Worm (Caenorhabditis elegans): ENCODE results near the gene twk-17.
A peak's percentile ranks its signal among the peaks of the same experiment; 100 is the strongest.

Gene twk-17

ce11 chrX:7651219-7651958 lies 43.5 kb upstream of the twk-17 start (continued):
- peak; percentile 5 for TF ChIP-seq fkh-10 (GFP tag; optimal IDR thresholded peaks at IDR 0.05)
- peak; percentile 51 for TF ChIP-seq nfya-1 (tag; optimal IDR thresholded peaks at IDR 0.05)
- peak; percentile 24 for TF ChIP-seq lim-6 (tag; optimal IDR thresholded peaks at IDR 0.05)
- TF ChIP-seq hlh-13 (GFP tag; optimal IDR thresholded peaks at IDR 0.05), result no peak
- no peak for TF ChIP-seq ceh-9 (tag; optimal IDR thresholded peaks at IDR 0.05)
- no peak for TF ChIP-seq Y22D7AL.16 (tag; optimal IDR thresholded peaks at IDR 0.05)
- TF ChIP-seq ceh-48 (tag; optimal IDR thresholded peaks at IDR 0.05), result no peak
- no peak for TF ChIP-seq ceh-22 (tag; optimal IDR thresholded peaks at IDR 0.05)
- peak; percentile 0 for TF ChIP-seq unc-55 (GFP tag; optimal IDR thresholded peaks at IDR 0.05)
- TF ChIP-seq mec-3 (tag; optimal IDR thresholded peaks at IDR 0.05; ENCODE audit: borderline replicate concordance), result no peak
- peak; percentile 69 for TF ChIP-seq syd-9 (tag; optimal IDR thresholded peaks at IDR 0.05)
- no peak for TF ChIP-seq ets-4 (tag; optimal IDR thresholded peaks at IDR 0.05)
- TF ChIP-seq ztf-16 (tag; optimal IDR thresholded peaks at IDR 0.05), result no peak
- TF ChIP-seq pha-4 (tag; optimal IDR thresholded peaks at IDR 0.05), result no peak
- peak; percentile 38 for TF ChIP-seq ceh-18 (tag; optimal IDR thresholded peaks at IDR 0.05)
- TF ChIP-seq T23F11.4 (GFP tag; optimal IDR thresholded peaks at IDR 0.05), result no peak
- TF ChIP-seq hlh-6 (tag; optimal IDR thresholded peaks at IDR 0.05), result peak; percentile 63
- TF ChIP-seq dve-1 (tag; optimal IDR thresholded peaks at IDR 0.05), result no peak
- no peak for TF ChIP-seq unc-86 (tag; optimal IDR thresholded peaks at IDR 0.05)
- TF ChIP-seq che-1 (tag; optimal IDR thresholded peaks at IDR 0.05), result no peak
- no peak for TF ChIP-seq gmeb-2 (tag; optimal IDR thresholded peaks at IDR 0.05)
- TF ChIP-seq ref-2 (tag; optimal IDR thresholded peaks at IDR 0.05), result no peak
- TF ChIP-seq sdc-2 (tag; optimal IDR thresholded peaks at IDR 0.05), result peak; percentile 70
- TF ChIP-seq F13H6.1 (tag; optimal IDR thresholded peaks at IDR 0.05), result peak; percentile 45
- TF ChIP-seq rnt-1 (tag; optimal IDR thresholded peaks at IDR 0.05), result peak; percentile 39
- TF ChIP-seq zip-5 (tag; optimal IDR thresholded peaks at IDR 0.05), result no peak
- no peak for TF ChIP-seq pqm-1 (tag; optimal IDR thresholded peaks at IDR 0.05)
- no peak for TF ChIP-seq nhr-232 (tag; optimal IDR thresholded peaks at IDR 0.05)
- TF ChIP-seq pax-1 (tag; optimal IDR thresholded peaks at IDR 0.05), result no peak
- TF ChIP-seq hlh-30 (tag; optimal IDR thresholded peaks at IDR 0.05; ENCODE audit: insufficient read depth), result peak; percentile 17
- no peak for TF ChIP-seq ama-1 (optimal IDR thresholded peaks at IDR 0.05)
- TF ChIP-seq odd-2 (tag; optimal IDR thresholded peaks at IDR 0.05), result no peak
- TF ChIP-seq tbx-7 (tag; optimal IDR thresholded peaks at IDR 0.05), result no peak
- no peak for TF ChIP-seq ceh-30 (tag; optimal IDR thresholded peaks at IDR 0.05)
- TF ChIP-seq ahr-1 (tag; optimal IDR thresholded peaks at IDR 0.05), result no peak
- peak; percentile 68 for TF ChIP-seq ceh-31 (tag; optimal IDR thresholded peaks at IDR 0.05)
- TF ChIP-seq fkh-6 (tag; optimal IDR thresholded peaks at IDR 0.05), result no peak
- TF ChIP-seq npax-4 (tag; optimal IDR thresholded peaks at IDR 0.05), result no peak
- no peak for TF ChIP-seq C08G9.2 (tag; optimal IDR thresholded peaks at IDR 0.05)
- TF ChIP-seq pag-3 (tag; optimal IDR thresholded peaks at IDR 0.05; ENCODE audit: borderline replicate concordance), result no peak
- TF ChIP-seq sox-4 (tag; optimal IDR thresholded peaks at IDR 0.05), result no peak
- peak; percentile 13 for TF ChIP-seq pha-2 (tag; optimal IDR thresholded peaks at IDR 0.05)
- TF ChIP-seq ceh-19 (GFP tag; optimal IDR thresholded peaks at IDR 0.05), result peak; percentile 64
- TF ChIP-seq K02D7.2 (tag; optimal IDR thresholded peaks at IDR 0.05), result no peak
- TF ChIP-seq madf-2 (tag; optimal IDR thresholded peaks at IDR 0.05), result no peak
- no peak for TF ChIP-seq lin-11 (tag; optimal IDR thresholded peaks at IDR 0.05)
- no peak for TF ChIP-seq elt-2 (tag; optimal IDR thresholded peaks at IDR 0.05)
- no peak for TF ChIP-seq ceh-24 (tag; optimal IDR thresholded peaks at IDR 0.05)
- TF ChIP-seq pat-9 (tag; optimal IDR thresholded peaks at IDR 0.05), result no peak
- TF ChIP-seq pros-1 (tag; optimal IDR thresholded peaks at IDR 0.05), result no peak

All from whole organism, late embryonic.